Worm (Caenorhabditis elegans): ENCODE measurements around the gene sre-33.

The sre-33 gene

ce11 chrII:12435202-12435872 lies 17.8 kb upstream of the sre-33 start (continued):
- TF ChIP-seq D2030.7 (GFP tag; IDR thresholded peaks at IDR 0.05) = no peak; the same call in 1 of the 2 replicates
- TF ChIP-seq ztf-18 (tag; optimal IDR thresholded peaks at IDR 0.05) = no peak
- no peak for TF ChIP-seq somi-1 (GFP tag; optimal IDR thresholded peaks at IDR 0.05)
- TF ChIP-seq zim-3 (tag; optimal IDR thresholded peaks at IDR 0.05) = peak; percentile 1
- 0 out of 2 replicates have a peak, but pooled peaks have one; percentile 13 for TF ChIP-seq ztf-28 (GFP tag; IDR thresholded peaks at IDR 0.05)
- no peak for TF ChIP-seq F10E7.11 (tag; optimal IDR thresholded peaks at IDR 0.05)
- peak; percentile 45 for TF ChIP-seq die-1 (tag; optimal IDR thresholded peaks at IDR 0.05)
- TF ChIP-seq B0261.1 (tag; optimal IDR thresholded peaks at IDR 0.05) = peak; percentile 61
- peak; percentile 87 for TF ChIP-seq tbp1 (GFP tag; optimal IDR thresholded peaks at IDR 0.05)

DNA sequence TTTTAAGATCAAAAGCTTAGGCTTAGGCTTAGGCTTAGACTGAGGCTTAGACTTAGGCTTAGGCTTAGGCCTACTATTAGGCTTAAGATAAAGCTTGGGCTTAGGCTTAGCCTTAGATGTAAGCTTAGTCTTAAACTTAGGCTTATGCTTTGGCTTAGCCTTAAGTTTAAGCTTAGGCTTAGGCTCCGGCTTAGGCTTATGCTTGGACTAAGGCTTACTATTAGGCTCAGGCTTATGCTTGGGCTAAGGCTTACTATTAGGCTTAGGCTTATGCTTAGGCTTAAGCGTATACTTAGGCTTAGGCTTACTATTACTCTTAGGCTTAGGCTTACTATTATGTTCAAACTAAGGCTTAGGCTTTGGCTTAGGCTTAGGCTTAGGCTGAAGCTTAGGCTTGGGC lies 16.4 kb upstream of the sre-33 start:
- TF ChIP-seq F10E7.11 (tag; optimal IDR thresholded peaks at IDR 0.05) (no peak), lin-54 (GFP tag; optimal IDR thresholded peaks at IDR 0.05) (no peak), mel-28 (tag; optimal IDR thresholded peaks at IDR 0.05; ENCODE audit: borderline replicate concordance) (no peak), tlf-1 (GFP tag; optimal IDR thresholded peaks at IDR 0.05) (no peak), rpc-1 (optimal IDR thresholded peaks at IDR 0.05) (no peak), rpc-1 (tag; optimal IDR thresholded peaks at IDR 0.05) (no peak), die-1 (tag; optimal IDR thresholded peaks at IDR 0.05) (no peak), rec-8 (tag; optimal IDR thresholded peaks at IDR 0.05) (no peak), nfya-1 (tag; optimal IDR thresholded peaks at IDR 0.05; ENCODE audit: borderline replicate concordance, insufficient read depth) (no peak), F49E8.2 (tag; optimal IDR thresholded peaks at IDR 0.05; ENCODE audit: insufficient read depth) (no peak), ama-1 (optimal IDR thresholded peaks at IDR 0.05) (no peak), ama-1 (GFP tag; optimal IDR thresholded peaks at IDR 0.05) (no peak), nfyb-1 (GFP tag; IDR thresholded peaks at IDR 0.05) (no peak), fkh-3 (tag; optimal IDR thresholded peaks at IDR 0.05) (no peak), ztf-6 (GFP tag; IDR thresholded peaks at IDR 0.05) (no peak), ccch-3 (GFP tag; optimal IDR thresholded peaks at IDR 0.05) (no peak), aptf-3 (GFP tag; IDR thresholded peaks at IDR 0.05) (no peak), bed-1 (GFP tag; IDR thresholded peaks at IDR 0.05) (no peak), F22D6.2 (tag; optimal IDR thresholded peaks at IDR 0.05) (no peak), tbp1 (GFP tag; optimal IDR thresholded peaks at IDR 0.05) (no peak), ztf-22 (GFP tag; optimal IDR thresholded peaks at IDR 0.05) (no peak), Y53F4B.3 (GFP tag; IDR thresholded peaks at IDR 0.05) (no peak)

DNA sequence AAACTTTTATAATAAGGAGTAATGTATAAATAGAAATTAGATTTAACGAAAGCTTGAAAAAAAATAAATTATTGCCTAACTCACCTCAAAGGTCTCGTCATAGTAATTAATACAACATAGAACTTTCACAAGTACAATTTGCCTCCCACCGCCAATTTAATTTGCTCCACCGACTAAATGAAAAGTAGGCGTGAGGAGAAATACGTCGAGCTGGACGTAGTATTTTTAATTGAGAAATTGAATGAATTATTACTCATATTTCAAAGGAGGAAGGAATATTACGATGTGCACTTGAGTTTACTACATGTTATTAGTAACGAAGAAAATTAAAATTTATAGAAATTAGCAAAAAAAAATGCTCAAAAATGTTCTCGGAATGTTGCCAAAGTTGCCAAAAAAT lies 14.7 kb upstream of the sre-33 start, which contains the start of gene Y57A10C.9:
Y57A10C.9 (minus strand) TSS at position 101 of the 400 bp plus-strand sequence.
- TF ChIP-seq ZK185.1 (tag; optimal IDR thresholded peaks at IDR 0.05; ENCODE audit: poor library complexity, severe bottlenecking) (no peak), B0336.3 (GFP tag; IDR thresholded peaks at IDR 0.05) (no peak), attf-6 (GFP tag; IDR thresholded peaks at IDR 0.05) (no peak), let-607 (tag; optimal IDR thresholded peaks at IDR 0.05) (no peak), sdz-38 (tag; optimal IDR thresholded peaks at IDR 0.05) (no peak), ets-4 (GFP tag; optimal IDR thresholded peaks at IDR 0.05) (no peak), mcd-1 (GFP tag; IDR thresholded peaks at IDR 0.05) (no peak), lin-54 (GFP tag; optimal IDR thresholded peaks at IDR 0.05) (no peak), B0035.1 (tag; optimal IDR thresholded peaks at IDR 0.05) (no peak), dox-1 (GFP tag; IDR thresholded peaks at IDR 0.05) (no peak), ceh-91 (GFP tag; IDR thresholded peaks at IDR 0.05) (no peak)

All from whole organism, young adult.